Worm (Caenorhabditis elegans) whole organism, mixed stage, embryonic: Measurements from ENCODE around the gene F15B9.10.

Source experiments
- nhr-12 ChIP-seq: fragments of 150-350 bp; optimal IDR thresholded peaks from 2 replicates; lab custom pipeline; 2014; ENCODE audit warnings: missing biosample characterization, missing genetic modification characterization
- snpc-4 ChIP-seq: fragments of 150-350 bp; optimal IDR thresholded peaks from 2 replicates; lab custom pipeline; 2014; ENCODE audit warnings: missing biosample characterization, missing genetic modification characterization

ce11 chrV:12967110-12967509 lies 41.6 kb downstream of the F15B9.10 start, which contains the start of gene R186.3:
- TF ChIP-seq nhr-12 (no peak), snpc-4 (tag; lab: Kevin White, UChicago) (no peak)
